Fruit fly (Drosophila melanogaster) whole organism, pupa: Measurements from ENCODE around the gene CG12684.

Experiments used
- CG13204 ChIP-seq: fragments of 200-800 bp; sonication (Bioruptor generic); optimal IDR thresholded peaks from 2 replicates; lab custom pipeline; 2018; ENCODE audit warnings: missing biosample characterization, mild to moderate bottlenecking, missing genetic modification characterization, moderate library complexity
- CG14655 ChIP-seq: fragments of 200-800 bp; sonication (Bioruptor generic); optimal IDR thresholded peaks from 3 replicates; lab custom pipeline; 2017; ENCODE audit warnings: mild to moderate bottlenecking, missing biosample characterization, missing genetic modification reagents, missing genetic modification characterization
- CG15710 ChIP-seq: fragments of 200-800 bp; sonication (Bioruptor generic); optimal IDR thresholded peaks from 2 replicates; lab custom pipeline; 2018; ENCODE audit warnings: missing biosample characterization, mild to moderate bottlenecking, missing genetic modification characterization, moderate library complexity
- CG17806 ChIP-seq: fragments of 200-800 bp; sonication (Bioruptor generic); optimal IDR thresholded peaks from 2 replicates; lab custom pipeline; 2018; ENCODE audit warnings: missing biosample characterization, mild to moderate bottlenecking, missing genetic modification characterization, moderate library complexity
- CG34367 ChIP-seq: fragments of 200-800 bp; sonication (Bioruptor generic); optimal IDR thresholded peaks from 2 replicates; lab custom pipeline; 2018; ENCODE audit warnings: missing biosample characterization, mild to moderate bottlenecking, missing genetic modification characterization
- CG4496 ChIP-seq: fragments of 200-800 bp; sonication (Bioruptor generic); IDR thresholded peaks from 3 replicates; pipeline ENCODE4 v1.3.6; 2022; ENCODE audit warnings: missing biosample characterization, missing genetic modification characterization
- CG8159 ChIP-seq: fragments of 200-800 bp; sonication (Bioruptor generic); optimal IDR thresholded peaks from 3 replicates; lab custom pipeline; 2018; ENCODE audit warnings: missing biosample characterization, mild to moderate bottlenecking, missing genetic modification characterization, moderate library complexity
- CG8301 ChIP-seq: fragments of 200-800 bp; sonication (Bioruptor generic); optimal IDR thresholded peaks from 2 replicates; lab custom pipeline; 2018; ENCODE audit warnings: missing biosample characterization, mild to moderate bottlenecking, missing genetic modification characterization
- EcR ChIP-seq: fragments of 200-800 bp; sonication (Bioruptor generic); optimal IDR thresholded peaks from 3 replicates; lab custom pipeline; 2019; ENCODE audit warnings: missing biosample characterization, missing genetic modification characterization, mild to moderate bottlenecking, moderate library complexity, missing genetic modification reagents
- Ets98B ChIP-seq: fragments of 200-800 bp; sonication (Bioruptor generic); IDR thresholded peaks from 2 replicates; pipeline ENCODE4 v1.3.6; 2022; ENCODE audit warnings: missing biosample characterization, missing genetic modification characterization
- Pif1A ChIP-seq: fragments of 200-800 bp; sonication (Bioruptor generic); optimal IDR thresholded peaks from 3 replicates; lab custom pipeline; 2016; ENCODE audit warnings: missing biosample characterization, missing genetic modification characterization
- Pif1B ChIP-seq: fragments of 200-800 bp; sonication (Bioruptor generic); optimal IDR thresholded peaks from 3 replicates; lab custom pipeline; 2016; ENCODE audit warnings: missing biosample characterization, missing genetic modification characterization

DNA sequence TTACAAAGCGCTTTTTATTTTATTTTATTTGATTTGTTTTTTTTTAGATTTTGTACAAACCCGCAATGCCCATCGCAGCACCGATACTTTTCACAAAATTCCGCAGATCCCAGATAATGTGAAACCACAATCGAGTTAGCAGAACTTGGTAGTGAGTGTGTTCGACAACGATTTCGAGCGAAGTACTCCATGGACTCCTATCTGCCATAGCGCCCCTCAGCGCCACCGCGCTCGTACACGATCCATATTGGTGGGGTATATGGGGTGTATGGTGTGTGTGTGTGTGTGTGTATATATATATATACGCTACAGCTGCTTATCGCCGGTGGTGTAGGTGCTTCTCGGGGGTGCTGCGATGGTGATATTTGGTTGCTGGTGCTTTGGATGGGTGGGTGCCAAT is 40.7 kb upstream of the CG12684 start:
- no peak for TF ChIP-seq CG4496 (GFP tag; lab: Robert Waterston, UW)
- no peak for TF ChIP-seq CG15710 (tag; lab: Kevin White, UChicago)
- no peak for TF ChIP-seq CG8301 (tag; lab: Kevin White, UChicago)
- TF ChIP-seq CG14655 (GFP tag; lab: Kevin White, UChicago), result no peak
- TF ChIP-seq CG34367 (tag; lab: Kevin White, UChicago), result no peak
- no peak for TF ChIP-seq CG8159
- TF ChIP-seq EcR (GFP tag; lab: Kevin White, UChicago), result no peak
- TF ChIP-seq Ets98B (GFP tag; lab: Robert Waterston, UW), result no peak
- TF ChIP-seq Pif1B (GFP tag; lab: Kevin White, UChicago), result no peak
- TF ChIP-seq CG17806 (tag; lab: Kevin White, UChicago), result no peak
- no peak for TF ChIP-seq CG13204 (GFP tag; lab: Kevin White, UChicago)
- TF ChIP-seq Pif1A (GFP tag; lab: Kevin White, UChicago), result no peak
